Fruit fly (Drosophila melanogaster) whole organism, prepupa: ENCODE results near the gene PIP82.

ENCODE experiments used
- CG16779 ChIP-seq: fragments of 200-800 bp; sonication (Bioruptor generic); optimal IDR thresholded peaks from 3 replicates; lab custom pipeline; 2017; ENCODE audit warnings: missing biosample characterization, mild to moderate bottlenecking, missing genetic modification characterization
- CG6276 ChIP-seq: fragments of 200-800 bp; sonication (Bioruptor generic); optimal IDR thresholded peaks from 2 replicates; lab custom pipeline; 2017; ENCODE audit warnings: missing biosample characterization, mild to moderate bottlenecking, missing genetic modification characterization
- CG8319 ChIP-seq: fragments of 200-800 bp; sonication (Bioruptor generic); optimal IDR thresholded peaks from 3 replicates; lab custom pipeline; 2016; ENCODE audit warnings: missing biosample characterization, missing genetic modification characterization
- achi ChIP-seq: fragments of 200-800 bp; sonication (Bioruptor generic); optimal IDR thresholded peaks from 3 replicates; lab custom pipeline; 2016; ENCODE audit warnings: missing biosample characterization, missing genetic modification characterization
- fkh ChIP-seq: fragments of 200-800 bp; sonication (Bioruptor generic); optimal IDR thresholded peaks from 3 replicates; lab custom pipeline; 2017; ENCODE audit warnings: missing biosample characterization, mild to moderate bottlenecking, missing genetic modification characterization, moderate library complexity
- vri ChIP-seq: fragments of 200-800 bp; sonication (Bioruptor generic); optimal IDR thresholded peaks from 3 replicates; lab custom pipeline; 2016; ENCODE audit warnings: missing biosample characterization, mild to moderate bottlenecking, missing genetic modification characterization

DNA sequence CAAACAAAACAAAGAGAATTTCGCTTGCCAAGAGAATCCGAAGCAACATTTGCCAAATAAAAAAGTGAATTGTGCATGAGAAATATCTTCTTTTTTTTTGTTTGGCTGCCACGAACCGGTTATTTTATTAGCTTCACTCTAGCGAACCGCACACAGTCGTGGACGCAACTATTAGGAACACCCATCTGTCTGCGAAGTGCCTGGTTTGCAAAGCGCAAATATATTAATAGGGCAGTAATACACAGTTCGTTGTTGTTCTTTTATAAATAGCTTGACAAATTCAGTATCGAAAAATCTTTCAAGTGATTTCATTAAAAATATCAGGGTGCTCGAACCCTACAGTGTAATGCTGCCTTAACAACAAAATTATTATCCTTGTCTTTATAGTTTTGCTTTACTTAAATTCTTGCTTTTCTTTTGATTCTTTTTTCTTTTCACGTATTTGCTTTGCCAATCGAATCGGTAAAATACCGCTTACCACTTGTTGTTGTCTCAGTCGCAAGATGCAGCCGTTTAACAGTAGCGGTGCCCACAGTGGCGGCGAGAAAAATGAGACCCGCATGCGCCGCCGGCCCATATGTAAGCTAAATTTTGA is 37.9 kb downstream of the PIP82 start:
- TF ChIP-seq CG16779 (tag; lab: Kevin White, UChicago), result peak; percentile 14
- TF ChIP-seq fkh (GFP tag; lab: Kevin White, UChicago), result no peak
- TF ChIP-seq achi, result peak; percentile 45
- peak; percentile 65 for TF ChIP-seq CG6276
- TF ChIP-seq CG8319 (GFP tag; lab: Kevin White, UChicago), result peak; percentile 41
- peak; percentile 17 for TF ChIP-seq vri
